Worm (Caenorhabditis elegans) whole organism, early embryonic: Measurements from ENCODE around the gene T15H9.5.

Experiments used
- B0310.2 ChIP-seq: sonication (generic microtip); optimal IDR thresholded peaks from 2 replicates; lab custom pipeline; 2016; ENCODE audit warnings: mild to moderate bottlenecking, missing genetic modification characterization, missing compliant biosample characterization
- F13C5.2 ChIP-seq: sonication (generic microtip); optimal IDR thresholded peaks from 2 replicates; lab custom pipeline; 2017; ENCODE audit warnings: mild to moderate bottlenecking, missing genetic modification characterization, inconsistent platforms, missing compliant biosample characterization
- aly-1 ChIP-seq: sonication (generic microtip); optimal IDR thresholded peaks from 2 replicates; lab custom pipeline; 2016; ENCODE audit warnings: missing genetic modification characterization, missing compliant biosample characterization
- ama-1 ChIP-seq: fragments of 150-350 bp; optimal IDR thresholded peaks from 2 replicates; lab custom pipeline; 2014
- ceh-13 ChIP-seq: fragments of 200-800 bp; sonication (Bioruptor generic); optimal IDR thresholded peaks from 2 replicates; lab custom pipeline; 2018; ENCODE audit warnings: mild to moderate bottlenecking, missing genetic modification characterization, missing compliant biosample characterization
- ceh-36 ChIP-seq: sonication (generic microtip); optimal IDR thresholded peaks from 2 replicates; lab custom pipeline; 2016; ENCODE audit warnings: missing genetic modification characterization, inconsistent platforms, missing compliant biosample characterization
- ets-7 ChIP-seq: sonication (generic microtip); optimal IDR thresholded peaks from 2 replicates; lab custom pipeline; 2016; ENCODE audit warnings: missing genotype, missing genetic modification characterization, missing compliant biosample characterization
- flt-1 ChIP-seq: fragments of 200-800 bp; sonication (Bioruptor generic); IDR thresholded peaks from 2 replicates; pipeline ENCODE4 v1.3.6; 2022; ENCODE audit warnings: missing genetic modification characterization, missing compliant biosample characterization
- hmbx-1 ChIP-seq: sonication (generic microtip); optimal IDR thresholded peaks from 2 replicates; lab custom pipeline; 2016; ENCODE audit warnings: mild to moderate bottlenecking, missing genetic modification characterization, missing compliant biosample characterization
- hmg-4 ChIP-seq: fragments of 200-800 bp; sonication (Bioruptor generic); optimal IDR thresholded peaks from 2 replicates; lab custom pipeline; 2018; ENCODE audit warnings: mild to moderate bottlenecking, missing genetic modification characterization, missing compliant biosample characterization
- hnd-1 ChIP-seq: sonication (generic microtip); optimal IDR thresholded peaks from 2 replicates; lab custom pipeline; 2016; ENCODE audit warnings: missing genetic modification characterization, missing compliant biosample characterization
- pes-1 ChIP-seq: fragments of 200-800 bp; sonication (Bioruptor generic); IDR thresholded peaks from 2 replicates; pipeline ENCODE4 v1.3.6; 2022; ENCODE audit warnings: missing genetic modification reagents, missing genetic modification characterization, missing compliant biosample characterization
- scrt-1 ChIP-seq: fragments of 200-800 bp; sonication (Bioruptor generic); IDR thresholded peaks from 2 replicates; pipeline ENCODE4 v1.3.6; 2022; ENCODE audit warnings: missing genetic modification characterization, missing compliant biosample characterization
- sea-1 ChIP-seq: fragments of 200-800 bp; sonication (Bioruptor generic); conservative IDR thresholded peaks from 2 replicates; pipeline ENCODE4 v1.3.6; 2022; ENCODE audit warnings: missing genetic modification characterization, missing compliant biosample characterization
- tbx-11 ChIP-seq: fragments of 200-800 bp; sonication (Bioruptor generic); IDR thresholded peaks from 2 replicates; pipeline ENCODE4 v1.3.6; 2022; ENCODE audit warnings: missing genetic modification characterization, missing compliant biosample characterization
- tbx-37 ChIP-seq: fragments of 200-800 bp; sonication (Bioruptor generic); conservative IDR thresholded peaks from 2 replicates; pipeline ENCODE4 v1.3.6; 2022; ENCODE audit warnings: missing genetic modification reagents, missing genetic modification characterization, missing compliant biosample characterization
- tra-4 ChIP-seq: sonication (generic microtip); optimal IDR thresholded peaks from 2 replicates; lab custom pipeline; 2017; ENCODE audit warnings: missing genetic modification characterization, missing compliant biosample characterization

Gene T15H9.5

DNA sequence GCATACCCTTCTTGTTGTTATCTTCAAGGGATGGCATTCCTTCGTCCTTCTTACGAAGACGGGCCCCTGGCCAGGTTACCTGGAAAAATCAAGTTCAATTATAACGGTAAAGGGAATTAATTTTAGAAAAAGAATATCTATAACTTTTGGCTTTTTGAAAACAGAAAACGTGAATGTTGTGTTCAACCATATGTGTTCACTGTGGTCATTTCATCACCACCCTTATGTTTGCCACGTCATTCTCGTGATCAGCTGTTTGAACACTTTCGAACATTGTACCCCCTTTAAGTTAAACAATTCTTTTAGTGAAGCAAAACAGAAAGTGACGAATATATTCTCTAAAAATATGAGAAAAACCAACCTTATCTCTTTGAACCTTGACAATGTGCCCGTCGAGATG lies 7.5 kb upstream of the T15H9.5 start:
- TF ChIP-seq scrt-1 (GFP tag; lab: Robert Waterston, UW) (no peak), tbx-11 (GFP tag; lab: Robert Waterston, UW) (no peak), ama-1 (no peak), ets-7 (tag; lab: Kevin White, UChicago) (no peak), tbx-37 (GFP tag; lab: Robert Waterston, UW) (no peak)

DNA sequence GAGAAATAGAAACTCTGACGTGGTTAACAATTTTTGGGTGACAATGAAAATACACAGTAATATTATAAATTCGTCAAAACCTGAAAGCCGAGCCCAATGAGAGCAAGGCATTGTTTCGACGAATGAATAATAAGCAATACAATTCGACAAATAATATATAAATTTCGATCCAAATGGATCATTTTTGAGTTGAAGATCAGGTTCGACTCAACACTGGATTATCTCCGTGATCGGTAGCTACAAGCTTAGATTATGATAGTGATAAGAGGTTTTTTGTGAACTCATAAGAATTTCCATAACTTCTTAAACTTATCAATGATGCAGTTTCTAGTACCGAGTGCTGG lies 6.6 kb upstream of the T15H9.5 start:
- TF ChIP-seq hmbx-1 (no peak), aly-1 (tag; lab: Kevin White, UChicago) (no peak), scrt-1 (GFP tag; lab: Robert Waterston, UW) (no peak), sea-1 (GFP tag; lab: Robert Waterston, UW) (no peak), hnd-1 (tag; lab: Kevin White, UChicago) (no peak), ama-1 (no peak), tbx-11 (GFP tag; lab: Robert Waterston, UW) (no peak), tra-4 (tag; lab: Kevin White, UChicago) (no peak), ceh-13 (GFP tag; lab: Kevin White, UChicago) (no peak), ets-7 (tag; lab: Kevin White, UChicago) (no peak), pes-1 (GFP tag; lab: Robert Waterston, UW) (no peak), tbx-37 (GFP tag; lab: Robert Waterston, UW) (no peak)

DNA sequence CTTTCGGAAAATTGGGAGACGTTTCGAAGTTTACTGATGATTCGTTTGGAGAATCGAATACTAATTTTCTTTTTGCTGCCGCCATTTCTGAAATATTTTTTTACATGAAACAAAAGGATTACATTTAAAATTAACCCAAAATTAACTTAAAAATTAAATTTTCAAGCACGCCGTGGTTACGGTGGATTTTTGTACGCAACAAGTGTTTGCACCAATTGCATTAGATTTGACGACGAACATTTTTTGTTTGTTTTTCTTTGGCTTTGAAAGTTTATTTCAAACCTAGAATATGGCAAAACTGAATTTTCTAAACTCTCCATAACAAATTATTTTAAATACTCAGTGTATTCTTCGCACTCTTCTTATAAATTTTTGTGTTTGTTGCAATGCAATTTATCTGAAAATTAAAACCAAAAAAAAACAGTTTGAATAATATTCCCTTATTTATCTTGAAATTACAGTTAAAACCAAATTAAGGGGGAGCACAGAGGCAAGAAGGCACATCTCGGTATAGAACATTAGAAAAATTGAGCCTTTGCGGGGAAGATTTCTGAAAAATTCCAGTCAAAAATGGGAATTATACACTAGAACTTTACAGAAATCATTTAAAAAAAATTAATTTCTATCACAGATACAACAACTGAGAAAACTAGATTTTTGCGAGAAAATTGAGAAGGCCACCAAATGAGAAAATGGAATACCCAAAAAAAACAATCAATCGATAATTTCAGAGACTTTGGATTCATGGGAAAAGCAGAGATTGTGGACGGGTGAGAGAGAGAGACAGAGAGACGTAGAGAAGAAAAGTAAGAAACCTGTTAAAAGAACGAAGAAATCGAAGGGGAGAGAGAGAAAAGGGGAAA lies 6.0 kb upstream of the T15H9.5 start, which contains the start of gene hal-3:
hal-3 (minus strand) TSS at position 87 of the 863 bp plus-strand sequence.
- no peak for TF ChIP-seq ceh-13 (GFP tag; lab: Kevin White, UChicago)

- TF ChIP-seq pes-1 (GFP tag; lab: Robert Waterston, UW) (no peak), tbx-11 (GFP tag; lab: Robert Waterston, UW) (no peak), hmg-4 (GFP tag; lab: Kevin White, UChicago) (no peak), F13C5.2 (tag; lab: Kevin White, UChicago) (no peak), B0310.2 (tag; lab: Kevin White, UChicago) (no peak), ceh-36 (tag; lab: Kevin White, UChicago) (no peak)
These were observed 3.5 kb upstream of the T15H9.5 start, which contains the start of gene hlh-6 for ce11 chrII:9614728-9615127. hlh-6 (minus strand) TSS chrII:9614828.

DNA sequence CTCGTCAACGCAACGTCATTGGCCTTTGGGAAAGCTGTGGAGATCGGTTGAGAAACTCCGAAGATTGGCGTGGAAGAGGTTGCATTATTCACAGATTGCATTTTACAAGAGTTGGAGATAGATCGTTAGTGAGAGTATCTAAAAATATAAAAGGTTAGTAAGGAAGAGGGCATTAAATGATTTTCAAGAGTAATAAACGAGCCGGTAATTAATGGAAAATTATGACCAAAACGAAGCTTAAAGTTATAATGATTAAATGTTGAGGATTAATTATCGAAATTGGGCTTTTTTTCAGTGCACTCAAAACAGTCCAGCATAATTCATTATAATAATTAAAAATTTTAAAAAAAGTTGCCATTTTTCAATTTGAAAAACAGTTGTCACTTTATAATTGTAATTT lies 2.0 kb downstream of the T15H9.5 start, which contains the start of gene pap-2:
pap-2 (minus strand) TSS at position 101 of the 400 bp plus-strand sequence.
- no peak for TF ChIP-seq ceh-36 (tag; lab: Kevin White, UChicago)
- no peak for TF ChIP-seq tra-4 (tag; lab: Kevin White, UChicago)
- TF ChIP-seq tbx-37 (GFP tag; lab: Robert Waterston, UW), result no peak
- TF ChIP-seq sea-1 (GFP tag; lab: Robert Waterston, UW), result no peak
- TF ChIP-seq B0310.2 (tag; lab: Kevin White, UChicago), result no peak
- TF ChIP-seq aly-1 (tag; lab: Kevin White, UChicago), result no peak
- TF ChIP-seq flt-1 (GFP tag; lab: Robert Waterston, UW), result no peak
- no peak for TF ChIP-seq ceh-13 (GFP tag; lab: Kevin White, UChicago)
- TF ChIP-seq F13C5.2 (tag; lab: Kevin White, UChicago), result no peak
- no peak for TF ChIP-seq pes-1 (GFP tag; lab: Robert Waterston, UW)
- no peak for TF ChIP-seq ama-1
- no peak for TF ChIP-seq hmg-4 (GFP tag; lab: Kevin White, UChicago)
- no peak for TF ChIP-seq scrt-1 (GFP tag; lab: Robert Waterston, UW)
- no peak for TF ChIP-seq tbx-11 (GFP tag; lab: Robert Waterston, UW)
- no peak for TF ChIP-seq hnd-1 (tag; lab: Kevin White, UChicago)
- no peak for TF ChIP-seq hmbx-1
- no peak for TF ChIP-seq ets-7 (tag; lab: Kevin White, UChicago)

DNA sequence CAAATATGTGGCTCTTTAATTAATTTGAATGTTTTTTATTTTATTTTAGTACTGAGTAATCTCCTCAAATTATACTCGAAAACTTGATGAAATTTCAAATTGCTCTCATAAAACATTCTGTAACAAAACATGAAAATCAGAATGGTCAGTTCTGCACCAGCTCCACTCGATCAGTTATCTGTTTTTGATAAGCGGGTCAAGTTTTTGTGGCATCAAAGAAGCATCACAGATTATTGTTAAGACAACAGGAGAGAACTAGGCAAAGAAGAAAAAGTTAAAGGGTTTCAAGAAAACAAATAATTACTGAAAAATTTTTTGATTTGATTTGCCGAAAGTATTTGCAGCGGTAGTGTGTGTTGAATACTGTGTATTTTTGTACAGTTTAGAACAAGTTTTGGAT lies 4.1 kb downstream of the T15H9.5 start:
- TF ChIP-seq hnd-1 (tag; lab: Kevin White, UChicago) (no peak), tra-4 (tag; lab: Kevin White, UChicago) (no peak), F13C5.2 (tag; lab: Kevin White, UChicago) (no peak), tbx-37 (GFP tag; lab: Robert Waterston, UW) (no peak), pes-1 (GFP tag; lab: Robert Waterston, UW) (no peak), hmg-4 (GFP tag; lab: Kevin White, UChicago) (no peak), flt-1 (GFP tag; lab: Robert Waterston, UW) (no peak), ceh-13 (GFP tag; lab: Kevin White, UChicago) (no peak), ceh-36 (tag; lab: Kevin White, UChicago) (no peak), ama-1 (no peak), aly-1 (tag; lab: Kevin White, UChicago) (no peak), scrt-1 (GFP tag; lab: Robert Waterston, UW) (no peak), sea-1 (GFP tag; lab: Robert Waterston, UW) (no peak), ets-7 (tag; lab: Kevin White, UChicago) (no peak), tbx-11 (GFP tag; lab: Robert Waterston, UW) (no peak), B0310.2 (tag; lab: Kevin White, UChicago) (no peak), hmbx-1 (no peak)

DNA sequence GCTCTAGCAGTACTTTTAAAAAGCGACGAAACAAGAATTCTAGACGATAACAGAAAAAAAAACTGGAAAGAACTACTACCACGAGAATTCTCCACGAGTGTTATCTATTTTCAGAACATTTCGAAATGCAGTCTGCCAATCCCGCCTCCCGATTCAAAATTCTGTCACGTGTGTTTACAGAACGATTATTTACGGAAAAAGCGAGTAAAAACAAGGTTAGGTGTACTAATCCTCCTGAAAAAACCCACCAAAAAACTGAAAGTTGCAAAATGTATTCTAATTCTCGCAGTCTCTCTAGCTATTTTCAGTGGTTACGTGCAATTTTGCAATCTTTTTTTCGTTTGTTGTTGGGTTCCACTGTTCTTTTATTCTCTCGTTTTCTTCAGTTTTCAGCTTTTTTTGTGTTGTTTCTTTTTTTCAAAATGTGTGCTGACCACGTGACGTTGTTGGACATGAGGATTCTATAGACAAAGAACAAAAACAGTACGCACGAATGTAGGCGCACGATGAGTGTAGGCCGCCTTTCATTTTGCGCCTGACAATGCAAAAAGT lies 4.7 kb downstream of the T15H9.5 start:
- TF ChIP-seq flt-1 (GFP tag; lab: Robert Waterston, UW) (no peak), pes-1 (GFP tag; lab: Robert Waterston, UW) (no peak), ama-1 (no peak), tbx-11 (GFP tag; lab: Robert Waterston, UW) (no peak), tbx-37 (GFP tag; lab: Robert Waterston, UW) (no peak), ceh-36 (tag; lab: Kevin White, UChicago) (no peak), tra-4 (tag; lab: Kevin White, UChicago) (no peak), hmg-4 (GFP tag; lab: Kevin White, UChicago) (no peak), B0310.2 (tag; lab: Kevin White, UChicago) (no peak), ceh-13 (GFP tag; lab: Kevin White, UChicago) (no peak), aly-1 (tag; lab: Kevin White, UChicago) (no peak), F13C5.2 (tag; lab: Kevin White, UChicago) (no peak), sea-1 (GFP tag; lab: Robert Waterston, UW) (no peak), hnd-1 (tag; lab: Kevin White, UChicago) (no peak), hmbx-1 (no peak), scrt-1 (GFP tag; lab: Robert Waterston, UW) (no peak), ets-7 (tag; lab: Kevin White, UChicago) (no peak)
